Worm (Caenorhabditis elegans): ENCODE results near the gene ZK669.2.

DNA sequence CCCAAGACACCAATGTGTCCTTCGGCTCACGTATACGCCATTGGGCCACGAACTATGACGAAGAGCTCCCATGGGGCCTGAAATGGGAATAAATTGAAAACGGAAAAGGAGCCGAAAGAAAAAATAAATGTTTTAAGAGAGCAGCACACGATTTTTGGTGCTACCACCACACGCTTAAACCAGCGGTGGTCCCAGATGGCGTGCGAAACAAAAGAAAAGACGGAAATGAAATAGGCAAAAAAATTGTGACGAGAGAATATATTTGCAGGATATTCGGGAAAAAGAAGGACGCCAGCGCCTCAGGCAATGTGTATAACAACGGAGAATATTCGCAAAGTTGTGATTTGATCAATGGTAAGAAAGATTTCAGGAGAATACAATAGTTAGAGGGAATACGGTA is 49.0 kb upstream of the ZK669.2 start:
- TF ChIP-seq unc-62 (GFP tag; optimal IDR thresholded peaks at IDR 0.05) (no peak), unc-39 (tag; optimal IDR thresholded peaks at IDR 0.05) (no peak), flh-1 (GFP tag; optimal IDR thresholded peaks at IDR 0.05) (no peak), nhr-12 (tag; optimal IDR thresholded peaks at IDR 0.05) (no peak), snpc-4 (tag; optimal IDR thresholded peaks at IDR 0.05) (no peak), lsy-2 (tag; optimal IDR thresholded peaks at IDR 0.05) (no peak), nhr-237 (tag; optimal IDR thresholded peaks at IDR 0.05) (no peak), elt-1 (tag; optimal IDR thresholded peaks at IDR 0.05; ENCODE audit: borderline replicate concordance, insufficient read depth) (no peak), nhr-76 (tag; optimal IDR thresholded peaks at IDR 0.05) (no peak), mep-1 (tag; optimal IDR thresholded peaks at IDR 0.05) (no peak), elt-3 (tag; optimal IDR thresholded peaks at IDR 0.05) (no peak)

Data from whole organism, mixed stage, embryonic.